Fruit fly (Drosophila melanogaster): ENCODE results near the gene PVRAP.

PVRAP gene

DNA sequence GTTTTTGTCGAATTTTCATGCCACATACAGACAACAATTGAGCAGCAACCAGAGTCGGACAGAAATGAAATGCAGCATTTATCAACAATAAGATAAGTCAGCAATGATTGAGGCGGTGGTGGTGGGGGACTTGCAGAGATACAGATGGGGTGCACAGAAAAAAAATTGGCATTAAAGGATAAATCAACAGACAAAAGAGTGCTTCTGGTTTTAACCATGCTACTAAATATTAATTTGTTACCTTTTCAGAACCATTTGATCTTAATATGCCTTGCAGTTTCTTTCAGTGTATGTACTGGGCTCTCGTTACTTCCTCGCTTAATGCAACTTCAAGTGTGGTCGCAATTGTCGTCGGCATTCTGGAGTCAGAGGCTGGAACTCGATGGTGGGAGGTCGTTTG, 8.3 kb upstream of the PVRAP start (continued):
- TF ChIP-seq tap (tag; optimal IDR thresholded peaks at IDR 0.05) (no peak), CG9817 (tag; optimal IDR thresholded peaks at IDR 0.05) (no peak), Sin3A (optimal IDR thresholded peaks at IDR 0.05) (no peak), CG12659 (GFP tag; optimal IDR thresholded peaks at IDR 0.05) (no peak), CG15479 (GFP tag; optimal IDR thresholded peaks at IDR 0.05) (no peak), B-H2 (GFP tag; optimal IDR thresholded peaks at IDR 0.05) (no peak), p53 (GFP tag; optimal IDR thresholded peaks at IDR 0.05) (no peak), Myb (GFP tag; optimal IDR thresholded peaks at IDR 0.05) (no peak), CG11093 (GFP tag; IDR thresholded peaks at IDR 0.05) (0 out of 3 replicates have a peak, but pooled peaks have one; percentile 53), az2 (GFP tag; optimal IDR thresholded peaks at IDR 0.05) (peak; percentile 21), zen (tag; optimal IDR thresholded peaks at IDR 0.05) (peak; percentile 72), CG12236 (GFP tag; optimal IDR thresholded peaks at IDR 0.05) (no peak), cwo (GFP tag; optimal IDR thresholded peaks at IDR 0.05) (no peak), br (optimal IDR thresholded peaks at IDR 0.05) (no peak), HLH4C (GFP tag; IDR thresholded peaks at IDR 0.05; ENCODE audit: partially characterized antibody) (no peak), Dek (tag; optimal IDR thresholded peaks at IDR 0.05) (no peak), CHES-1-like (GFP tag; optimal IDR thresholded peaks at IDR 0.05) (no peak), fu2 (GFP tag; optimal IDR thresholded peaks at IDR 0.05) (no peak), Hand (GFP tag; optimal IDR thresholded peaks at IDR 0.05) (no peak), CG32532 (GFP tag; IDR thresholded peaks at IDR 0.05) (no peak), CG10462 (GFP tag; optimal IDR thresholded peaks at IDR 0.05) (no peak), Camta (GFP tag; optimal IDR thresholded peaks at IDR 0.05) (peak; percentile 34), Ptx1 (GFP tag; IDR thresholded peaks at IDR 0.05) (peak; percentile 67), CG1024 (GFP tag; IDR thresholded peaks at IDR 0.05) (peak; percentile 79), HLHmδ (GFP tag; optimal IDR thresholded peaks at IDR 0.05) (no peak), bigmax (GFP tag; optimal IDR thresholded peaks at IDR 0.05) (no peak), MBD-R2 (GFP tag; IDR thresholded peaks at IDR 0.05) (no peak), CG34376 (GFP tag; optimal IDR thresholded peaks at IDR 0.05) (no peak), sug (tag; optimal IDR thresholded peaks at IDR 0.05) (no peak), Drgx (GFP tag; IDR thresholded peaks at IDR 0.05) (peak; percentile 30; the same call in 1 of the 2 replicates), CG31441 (GFP tag; IDR thresholded peaks at IDR 0.05) (peak; percentile 25; the same call in 1 of the 2 replicates), MESR4 (GFP tag; optimal IDR thresholded peaks at IDR 0.05) (no peak), CG8290 (GFP tag; optimal IDR thresholded peaks at IDR 0.05) (no peak), CG8290 (tag; optimal IDR thresholded peaks at IDR 0.05) (no peak), gt (GFP tag; IDR thresholded peaks at IDR 0.05) (no peak), trem (tag; optimal IDR thresholded peaks at IDR 0.05) (peak; percentile 47), emc (GFP tag; optimal IDR thresholded peaks at IDR 0.05) (no peak), CG13894 (tag; optimal IDR thresholded peaks at IDR 0.05) (no peak), CG14014 (GFP tag; IDR thresholded peaks at IDR 0.05) (no peak), Fer3 (tag; optimal IDR thresholded peaks at IDR 0.05) (no peak), nerfin-2 (GFP tag; IDR thresholded peaks at IDR 0.05; ENCODE audit: partially characterized antibody) (no peak), ind (GFP tag; optimal IDR thresholded peaks at IDR 0.05) (peak; percentile 2), CG13424 (tag; optimal IDR thresholded peaks at IDR 0.05) (peak; percentile 5), hbn (GFP tag; IDR thresholded peaks at IDR 0.05; ENCODE audit: partially characterized antibody) (no peak), zen2 (GFP tag; IDR thresholded peaks at IDR 0.05; ENCODE audit: partially characterized antibody) (no peak), CG32767 (GFP tag; IDR thresholded peaks at IDR 0.05) (peak; percentile 47; the same call in 1 of the 2 replicates), jing (GFP tag; optimal IDR thresholded peaks at IDR 0.05) (no peak), pros (GFP tag; optimal IDR thresholded peaks at IDR 0.05) (no peak), Tbp (GFP tag; optimal IDR thresholded peaks at IDR 0.05) (no peak), CG2889 (GFP tag; IDR thresholded peaks at IDR 0.05) (no peak), tio (GFP tag; optimal IDR thresholded peaks at IDR 0.05) (no peak), D19A (tag; optimal IDR thresholded peaks at IDR 0.05) (peak; percentile 50)

Data from whole organism, embryonic.